Worm (Caenorhabditis elegans) whole organism, L2 larva: ENCODE measurements around the gene F46B6.2.

Experiments
- C34F6.9 ChIP-seq: fragments of 150-350 bp; optimal IDR thresholded peaks from 2 replicates; lab custom pipeline; 2014; ENCODE audit warnings: missing biosample characterization, missing genetic modification characterization
- Y55F3AM.14 ChIP-seq: fragments of 200-800 bp; sonication (Bioruptor generic); optimal IDR thresholded peaks from 2 replicates; lab custom pipeline; 2018; ENCODE audit warnings: mild to moderate bottlenecking, missing genetic modification characterization, missing compliant biosample characterization
- ama-1 ChIP-seq: fragments of 150-350 bp; optimal IDR thresholded peaks from 2 replicates; lab custom pipeline; 2018; ENCODE audit warnings: inconsistent platforms
- egl-27 ChIP-seq: sonication (generic microtip); optimal IDR thresholded peaks from 3 replicates; lab custom pipeline; 2017; ENCODE audit warnings: missing biosample characterization, missing genetic modification reagents, missing genetic modification characterization
- elt-3 ChIP-seq: sonication (generic microtip); optimal IDR thresholded peaks from 2 replicates; lab custom pipeline; 2017; ENCODE audit warnings: missing biosample characterization, missing genetic modification characterization
- lin-11 ChIP-seq: fragments of 150-350 bp; sonication (generic microtip); optimal IDR thresholded peaks from 2 replicates; lab custom pipeline; 2014; ENCODE audit warnings: missing biosample characterization, missing genetic modification characterization, inconsistent platforms, mixed read lengths
- mdl-1 ChIP-seq, 2 experiments: fragments of 150-350 bp in 1 of 2; sonication (generic microtip) in 1 of 2; optimal IDR thresholded peaks; 2 replicates each; lab custom pipeline; 2017; ENCODE audit warnings: missing biosample characterization in 2 of 2, missing genetic modification characterization in 2 of 2
- nhr-12 ChIP-seq: fragments of 150-350 bp; optimal IDR thresholded peaks from 2 replicates; lab custom pipeline; 2014; ENCODE audit warnings: missing biosample characterization, missing genetic modification characterization
- nhr-237 ChIP-seq: fragments of 150-350 bp; optimal IDR thresholded peaks from 2 replicates; lab custom pipeline; 2014; ENCODE audit warnings: missing biosample characterization, missing genetic modification characterization
- skn-1 ChIP-seq: sonication (generic microtip); optimal IDR thresholded peaks from 2 replicates; lab custom pipeline; 2017; ENCODE audit warnings: missing biosample characterization, missing genetic modification characterization
- snpc-4 ChIP-seq: fragments of 150-350 bp; optimal IDR thresholded peaks from 2 replicates; lab custom pipeline; 2014; ENCODE audit warnings: missing biosample characterization, missing genetic modification characterization
- unc-62 ChIP-seq: fragments of 150-350 bp; optimal IDR thresholded peaks from 2 replicates; lab custom pipeline; 2014; ENCODE audit warnings: missing biosample characterization, missing genetic modification reagents, missing genetic modification characterization
- ztf-1 ChIP-seq: fragments of 200-800 bp; sonication (Bioruptor generic); conservative IDR thresholded peaks from 2 replicates; pipeline ENCODE4 v1.3.6; 2022; ENCODE audit warnings: missing genetic modification characterization, missing compliant biosample characterization

ce11 chrV:9764552-9764951 is 7.5 kb upstream of the F46B6.2 start:
- TF ChIP-seq nhr-12 (tag; lab: Kevin White, UChicago) (no peak), egl-27 (tag; lab: Kevin White, UChicago) (no peak), mdl-1 (tag; optimal IDR thresholded peaks at IDR 0.05; lab: Kevin White, UChicago) (no peak), nhr-237 (no peak), skn-1 (tag; lab: Kevin White, UChicago) (no peak), snpc-4 (tag; lab: Kevin White, UChicago) (no peak), lin-11 (tag; lab: Kevin White, UChicago) (no peak), C34F6.9 (tag; lab: Kevin White, UChicago) (no peak), Y55F3AM.14 (GFP tag; lab: Kevin White, UChicago) (no peak), ama-1 (lab: Kevin White, UChicago) (no peak), ztf-1 (GFP tag; lab: Robert Waterston, UW) (no peak), unc-62 (no peak), elt-3 (tag; lab: Kevin White, UChicago) (no peak)
